Fruit fly (Drosophila melanogaster): ENCODE measurements around the gene Wnk.

DNA sequence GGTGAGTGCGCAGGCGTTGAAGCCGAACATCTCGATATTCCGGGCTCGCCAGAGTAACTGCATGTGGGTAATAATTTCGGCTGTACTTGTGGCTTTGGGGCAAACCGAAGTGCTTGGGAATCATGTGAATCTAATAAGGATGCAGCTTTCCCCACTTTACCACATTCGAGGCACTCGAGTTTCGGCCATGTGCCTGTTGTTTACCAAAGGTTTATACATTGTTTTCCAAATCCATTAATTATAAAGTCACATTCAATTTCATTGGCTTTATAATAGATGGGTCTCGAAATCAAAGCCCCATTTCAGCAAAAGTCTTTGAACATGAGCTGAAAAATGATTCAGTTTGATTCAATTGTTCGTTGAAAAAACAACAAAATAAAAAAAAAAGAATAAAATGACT, 10.4 kb upstream of the Wnk start, which contains the start of gene CG7634:
- no peak for TF ChIP-seq pan (optimal IDR thresholded peaks at IDR 0.05)
- no peak for TF ChIP-seq usp (GFP tag; optimal IDR thresholded peaks at IDR 0.05)
- TF ChIP-seq CG8478 (optimal IDR thresholded peaks at IDR 0.05): no peak
- TF ChIP-seq psq (optimal IDR thresholded peaks at IDR 0.05): no peak
- TF ChIP-seq EcR (GFP tag; optimal IDR thresholded peaks at IDR 0.05): no peak
- TF ChIP-seq Dll (optimal IDR thresholded peaks at IDR 0.05): no peak

Measured in whole organism.